Worm (Caenorhabditis elegans): ENCODE results near the gene srh-61.

The srh-61 gene

DNA sequence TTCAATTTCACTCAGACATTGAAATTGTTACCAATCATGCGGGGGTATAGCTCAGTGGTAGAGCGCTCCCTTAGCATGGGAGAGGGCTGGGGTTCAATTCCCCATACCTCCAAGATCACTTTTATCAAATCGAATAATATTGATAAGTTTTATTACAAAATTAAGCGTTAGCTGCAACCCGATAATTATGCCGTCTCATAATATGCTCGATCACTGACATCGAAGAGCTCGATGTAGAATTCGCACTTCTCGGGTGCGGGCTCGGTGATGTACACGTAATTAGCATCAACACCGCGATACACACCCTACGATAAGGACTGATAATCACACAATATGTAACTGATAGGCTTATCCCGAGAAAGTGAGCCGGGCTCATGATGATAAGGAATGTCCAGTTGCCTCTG, 26.4 kb upstream of the srh-61 start (continued):
- 0 out of 2 replicates have a peak, but pooled peaks have one; percentile 40 for TF ChIP-seq arid-1 (GFP tag; conservative IDR thresholded peaks at IDR 0.05)
- TF ChIP-seq unc-39 (tag; optimal IDR thresholded peaks at IDR 0.05), result no peak
- TF ChIP-seq nhr-41 (GFP tag; IDR thresholded peaks at IDR 0.05), result no peak
- peak; percentile 54 for TF ChIP-seq lin-13 (GFP tag; optimal IDR thresholded peaks at IDR 0.05)
- TF ChIP-seq aly-2 (tag; optimal IDR thresholded peaks at IDR 0.05), result no peak
- no peak for TF ChIP-seq dpl-1 (GFP tag; optimal IDR thresholded peaks at IDR 0.05)
- TF ChIP-seq ces-1 (GFP tag; optimal IDR thresholded peaks at IDR 0.05), result no peak
- peak; percentile 49; the same call in 1 of the 2 replicates for TF ChIP-seq lin-1 (GFP tag; IDR thresholded peaks at IDR 0.05)
- peak; percentile 45; the same call in 1 of the 2 replicates for TF ChIP-seq pha-4 (GFP tag; IDR thresholded peaks at IDR 0.05)
- TF ChIP-seq pha-4 (tag; optimal IDR thresholded peaks at IDR 0.05), result no peak
- TF ChIP-seq tra-1 (GFP tag; IDR thresholded peaks at IDR 0.05), result peak; percentile 60; the same call in 1 of the 2 replicates
- no peak for TF ChIP-seq snpc-4 (tag; optimal IDR thresholded peaks at IDR 0.05)
- TF ChIP-seq F49E8.2 (tag; optimal IDR thresholded peaks at IDR 0.05; ENCODE audit: borderline replicate concordance), result peak; percentile 4
- TF ChIP-seq F26F4.8 (GFP tag; conservative IDR thresholded peaks at IDR 0.05), result peak; percentile 80
- TF ChIP-seq nhr-25 (tag; optimal IDR thresholded peaks at IDR 0.05; ENCODE audit: borderline replicate concordance, insufficient read depth), result no peak
- TF ChIP-seq hlh-30 (tag; optimal IDR thresholded peaks at IDR 0.05; ENCODE audit: insufficient read depth), result peak; percentile 22
- TF ChIP-seq T26A8.4 (GFP tag; IDR thresholded peaks at IDR 0.05), result no peak
- no peak; the same call in 1 of the 2 replicates for TF ChIP-seq lin-38 (GFP tag; IDR thresholded peaks at IDR 0.05)
- peak; percentile 62; the same call in 1 of the 2 replicates for TF ChIP-seq dmd-8 (GFP tag; IDR thresholded peaks at IDR 0.05)
- peak; percentile 42 to 84 for TF ChIP-seq daf-16 (GFP tag; optimal IDR thresholded peaks at IDR 0.05)
- TF ChIP-seq daf-16 (tag; optimal IDR thresholded peaks at IDR 0.05), result no peak
- peak; percentile 9 for TF ChIP-seq nhr-48 (tag; optimal IDR thresholded peaks at IDR 0.05)
- no peak for TF ChIP-seq nhr-111 (GFP tag; optimal IDR thresholded peaks at IDR 0.05)
- TF ChIP-seq daf-8 (GFP tag; IDR thresholded peaks at IDR 0.05), result no peak
- no peak for TF ChIP-seq ceh-32 (tag; optimal IDR thresholded peaks at IDR 0.05; ENCODE audit: poor library complexity)
- peak; percentile 40 for TF ChIP-seq dmd-6 (GFP tag; IDR thresholded peaks at IDR 0.05)
- peak; percentile 3 for TF ChIP-seq hlh-11 (tag; optimal IDR thresholded peaks at IDR 0.05)
- peak; percentile 58 for TF ChIP-seq nhr-102 (tag; optimal IDR thresholded peaks at IDR 0.05)
- TF ChIP-seq unc-130 (GFP tag; optimal IDR thresholded peaks at IDR 0.05), result no peak
- TF ChIP-seq zip-2 (tag; optimal IDR thresholded peaks at IDR 0.05), result peak; percentile 36
- TF ChIP-seq ceh-82 (tag; optimal IDR thresholded peaks at IDR 0.05), result no peak

ce11 chrII:12541670-12542080, 25.5 kb upstream of the srh-61 start:
- peak; percentile 15 for TF ChIP-seq hlh-11 (tag; optimal IDR thresholded peaks at IDR 0.05)
- TF ChIP-seq unc-130 (GFP tag; optimal IDR thresholded peaks at IDR 0.05), result peak; percentile 62
- peak; percentile 51 for TF ChIP-seq F49E8.2 (tag; optimal IDR thresholded peaks at IDR 0.05; ENCODE audit: borderline replicate concordance)
- 0 out of 2 replicates have a peak, but pooled peaks have one; percentile 12 for TF ChIP-seq madf-9 (GFP tag; conservative IDR thresholded peaks at IDR 0.05)
- TF ChIP-seq lin-38 (GFP tag; IDR thresholded peaks at IDR 0.05), result peak; percentile 79
- peak; percentile 47 for TF ChIP-seq spr-3 (GFP tag; optimal IDR thresholded peaks at IDR 0.05)
- peak; percentile 35 for TF ChIP-seq hlh-30 (tag; optimal IDR thresholded peaks at IDR 0.05; ENCODE audit: insufficient read depth)
- TF ChIP-seq php-3 (GFP tag; IDR thresholded peaks at IDR 0.05), result peak; percentile 64; the same call in 1 of the 2 replicates
- peak; percentile 11 for TF ChIP-seq pqm-1 (tag; optimal IDR thresholded peaks at IDR 0.05)
- TF ChIP-seq madf-5 (GFP tag; IDR thresholded peaks at IDR 0.05), result peak in 1 of 2 experiments; percentile 68; a peak in 1 of 4 replicates
- peak; percentile 42 for TF ChIP-seq mes-2 (tag; optimal IDR thresholded peaks at IDR 0.05; ENCODE audit: poor library complexity, severe bottlenecking)
- peak; percentile 27 for TF ChIP-seq rbr-2 (tag; optimal IDR thresholded peaks at IDR 0.05)
- TF ChIP-seq zfp-2 (tag; optimal IDR thresholded peaks at IDR 0.05), result peak; percentile 23
- 0 out of 2 replicates have a peak, but pooled peaks have one; percentile 27 for TF ChIP-seq mxl-2 (GFP tag; conservative IDR thresholded peaks at IDR 0.05)
- peak; percentile 35 for TF ChIP-seq nhr-77 (tag; optimal IDR thresholded peaks at IDR 0.05)
- TF ChIP-seq ceh-44 (GFP tag; IDR thresholded peaks at IDR 0.05), result peak; percentile 73; the same call in 1 of the 2 replicates
- TF ChIP-seq lim-7 (GFP tag; IDR thresholded peaks at IDR 0.05), result peak; percentile 85
- TF ChIP-seq vab-7 (GFP tag; IDR thresholded peaks at IDR 0.05), result peak; percentile 76
- peak; percentile 80 for TF ChIP-seq zfp-3 (GFP tag; conservative IDR thresholded peaks at IDR 0.05)
- peak; percentile 65 for TF ChIP-seq duxl-1 (tag; optimal IDR thresholded peaks at IDR 0.05; ENCODE audit: poor library complexity)
- peak; percentile 32 for TF ChIP-seq nhr-48 (tag; optimal IDR thresholded peaks at IDR 0.05)
- TF ChIP-seq mdt-29 (GFP tag; IDR thresholded peaks at IDR 0.05), result 0 out of 2 replicates have a peak, but pooled peaks have one; percentile 19
- peak; percentile 47 for TF ChIP-seq dmd-6 (GFP tag; IDR thresholded peaks at IDR 0.05)
- 0 out of 2 replicates have a peak, but pooled peaks have one; percentile 47 for TF ChIP-seq tra-1 (GFP tag; IDR thresholded peaks at IDR 0.05)
- TF ChIP-seq spr-1 (tag; optimal IDR thresholded peaks at IDR 0.05), result peak; percentile 49
- TF ChIP-seq nhr-28 (tag; optimal IDR thresholded peaks at IDR 0.05), result peak; percentile 12

Measured in whole organism, L4 larva.